Worm (Caenorhabditis elegans): ENCODE results near the gene F45D3.4.

DNA sequence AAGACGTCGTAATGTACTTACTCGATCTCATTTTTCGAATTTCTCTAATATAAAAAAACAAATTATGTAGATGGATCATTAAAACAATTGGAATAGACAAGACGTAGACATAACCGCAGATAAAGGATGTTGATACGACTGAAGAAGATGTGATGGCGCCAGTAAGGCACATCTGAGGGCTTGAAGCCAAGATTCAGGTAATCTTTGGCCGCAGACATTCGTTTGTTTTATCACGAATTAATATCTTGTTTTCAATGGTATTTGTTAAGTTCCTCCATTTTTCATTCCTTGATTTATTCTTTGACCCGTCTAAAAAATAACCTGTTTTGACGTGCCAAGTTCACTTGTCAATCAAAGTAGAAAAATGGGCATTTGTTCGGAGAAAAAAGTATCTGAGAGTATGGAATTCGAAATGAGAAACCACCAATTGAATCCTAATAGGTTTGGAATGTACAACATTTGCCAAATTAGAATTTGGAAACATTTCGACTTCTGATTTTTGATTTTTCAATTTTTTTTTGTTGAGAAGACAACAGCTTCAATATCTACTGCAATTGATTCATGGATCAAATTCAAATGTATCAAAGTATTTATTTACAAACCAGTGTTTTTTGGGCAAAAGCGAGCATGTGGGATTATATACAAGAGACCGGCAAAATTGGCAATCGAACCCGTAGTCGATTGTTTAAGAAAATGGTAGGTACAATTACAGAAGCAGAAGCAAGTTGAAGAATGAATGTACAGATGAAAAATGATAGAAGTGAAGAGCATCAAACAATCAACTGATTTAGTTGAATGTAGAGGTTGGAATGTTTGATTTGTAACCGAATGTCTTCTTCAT lies 1.1 kb downstream of the F45D3.4 start:
- TF ChIP-seq ama-1 (optimal IDR thresholded peaks at IDR 0.05) (no peak), ets-7 (tag; optimal IDR thresholded peaks at IDR 0.05) (no peak), aly-1 (tag; optimal IDR thresholded peaks at IDR 0.05) (no peak), hmg-4 (GFP tag; optimal IDR thresholded peaks at IDR 0.05) (no peak), F13C5.2 (tag; optimal IDR thresholded peaks at IDR 0.05) (no peak), ceh-36 (tag; optimal IDR thresholded peaks at IDR 0.05) (no peak), pes-1 (GFP tag; IDR thresholded peaks at IDR 0.05) (no peak), flt-1 (GFP tag; IDR thresholded peaks at IDR 0.05) (no peak), sea-1 (GFP tag; conservative IDR thresholded peaks at IDR 0.05) (no peak), tbx-11 (GFP tag; IDR thresholded peaks at IDR 0.05) (no peak)

Data from whole organism, early embryonic.